Worm (Caenorhabditis elegans) whole organism, midembryonic: ENCODE results near the gene tcl-2.

Experiments used
- T22C8.4 ChIP-seq: fragments of 200-800 bp; sonication (Bioruptor generic); IDR thresholded peaks from 2 replicates; pipeline ENCODE4 v1.3.6; 2022; ENCODE audit warnings: missing genetic modification characterization, missing compliant biosample characterization
- cog-1 ChIP-seq: sonication (generic microtip); optimal IDR thresholded peaks from 2 replicates; lab custom pipeline; 2016; ENCODE audit warnings: missing genetic modification characterization, missing compliant biosample characterization
- flt-1 ChIP-seq: fragments of 200-800 bp; sonication (Bioruptor generic); IDR thresholded peaks from 2 replicates; pipeline ENCODE4 v1.3.6; 2022; ENCODE audit warnings: missing genetic modification characterization, missing compliant biosample characterization
- klf-2 ChIP-seq: fragments of 200-800 bp; sonication (Bioruptor generic); conservative IDR thresholded peaks from 2 replicates; pipeline ENCODE4 v1.3.6; 2022; ENCODE audit warnings: missing genetic modification reagents, missing genetic modification characterization, missing compliant biosample characterization
- med-1 ChIP-seq: sonication (generic microtip); optimal IDR thresholded peaks from 2 replicates; lab custom pipeline; 2017; ENCODE audit warnings: missing genetic modification characterization, mild to moderate bottlenecking, missing compliant biosample characterization, antibody characterized with exemption, missing genetic modification reagents; ENCODE audit not compliant: insufficient read depth
- ref-1 ChIP-seq: fragments of 200-800 bp; sonication (Bioruptor generic); conservative IDR thresholded peaks from 2 replicates; pipeline ENCODE4 v1.3.6; 2022; ENCODE audit warnings: missing genetic modification reagents, missing genetic modification characterization, missing compliant biosample characterization
- tab-1 ChIP-seq: fragments of 200-800 bp; sonication (Bioruptor generic); IDR thresholded peaks from 2 replicates; pipeline ENCODE4 v1.3.6; 2022; ENCODE audit warnings: missing genetic modification characterization, missing compliant biosample characterization
- ztf-23 ChIP-seq: fragments of 200-800 bp; sonication (Bioruptor generic); IDR thresholded peaks from 2 replicates; pipeline ENCODE4 v1.3.6; 2022; ENCODE audit warnings: missing genetic modification reagents, missing genetic modification characterization, missing compliant biosample characterization
- ztf-29 ChIP-seq: fragments of 200-800 bp; sonication (Bioruptor generic); IDR thresholded peaks from 2 replicates; pipeline ENCODE4 v1.3.6; 2022; ENCODE audit warnings: missing genetic modification reagents, missing genetic modification characterization, missing compliant biosample characterization

tcl-2 gene

ce11 chrIV:210591-210990 is 31.7 kb downstream of the tcl-2 start:
- TF ChIP-seq klf-2 (GFP tag; lab: Robert Waterston, UW) (no peak), cog-1 (tag; lab: Kevin White, UChicago) (peak; percentile 27)

ce11 chrIV:218252-218651 is 39.4 kb downstream of the tcl-2 start, which contains the start of gene prdx-6:
Gene prdx-6 (plus strand): TSS chrIV:218552.
- TF ChIP-seq tab-1 (GFP tag; lab: Robert Waterston, UW) (no peak), ztf-23 (GFP tag; lab: Robert Waterston, UW) (no peak), cog-1 (tag; lab: Kevin White, UChicago) (no peak), med-1 (GFP tag; lab: Kevin White, UChicago) (no peak), ztf-29 (GFP tag; lab: Robert Waterston, UW) (no peak), T22C8.4 (no peak), klf-2 (GFP tag; lab: Robert Waterston, UW) (no peak), flt-1 (GFP tag; lab: Robert Waterston, UW) (no peak), ref-1 (GFP tag; lab: Robert Waterston, UW) (no peak)

- TF ChIP-seq ztf-29 (GFP tag; lab: Robert Waterston, UW): no peak
- TF ChIP-seq med-1 (GFP tag; lab: Kevin White, UChicago): no peak
These were observed 52.8 kb downstream of the tcl-2 start, which contains the start of gene gtf-2H1 for ce11 chrIV:231673-232072. Gene gtf-2H1 (minus strand): TSS chrIV:231773.
